Worm (Caenorhabditis elegans) whole organism, L3 larva: ENCODE measurements around the gene flr-4.
A peak's percentile ranks its signal among the peaks of the same experiment; 100 is the strongest.

ENCODE experiments used
- R02D3.7 ChIP-seq: fragments of 150-350 bp; optimal IDR thresholded peaks from 2 replicates; lab custom pipeline; 2014; ENCODE audit warnings: missing biosample characterization, missing genetic modification characterization
- ZK546.5 ChIP-seq: sonication (generic microtip); optimal IDR thresholded peaks from 2 replicates; lab custom pipeline; 2017; ENCODE audit warnings: missing biosample characterization, missing genetic modification characterization
- aly-2 ChIP-seq: fragments of 150-350 bp; optimal IDR thresholded peaks from 2 replicates; lab custom pipeline; 2014; ENCODE audit warnings: missing biosample characterization, missing genetic modification characterization
- ama-1 ChIP-seq: fragments of 150-350 bp; optimal IDR thresholded peaks from 2 replicates; lab custom pipeline; 2018
- ceh-28 ChIP-seq: fragments of 150-350 bp; optimal IDR thresholded peaks from 2 replicates; lab custom pipeline; 2014; ENCODE audit warnings: missing biosample characterization, missing genetic modification reagents, missing genetic modification characterization
- ceh-9 ChIP-seq: sonication (generic microtip); optimal IDR thresholded peaks from 2 replicates; lab custom pipeline; 2018; ENCODE audit warnings: missing biosample characterization, missing genetic modification characterization
- daf-12 ChIP-seq: fragments of 150-350 bp; optimal IDR thresholded peaks from 2 replicates; lab custom pipeline; 2014; ENCODE audit warnings: missing biosample characterization, missing genetic modification reagents, missing genetic modification characterization
- egl-27 ChIP-seq: sonication (generic microtip); optimal IDR thresholded peaks from 4 replicates; lab custom pipeline; 2017; ENCODE audit warnings: missing biosample characterization, missing genetic modification reagents, missing genetic modification characterization
- egl-5 ChIP-seq: fragments of 150-350 bp; optimal IDR thresholded peaks from 2 replicates; lab custom pipeline; 2017; ENCODE audit warnings: missing biosample characterization, missing genetic modification reagents, missing genetic modification characterization, inconsistent platforms
- elt-1 ChIP-seq: fragments of 150-350 bp; optimal IDR thresholded peaks from 2 replicates; lab custom pipeline; 2014; ENCODE audit warnings: missing biosample characterization, missing genetic modification characterization
- elt-2 ChIP-seq: sonication (generic microtip); optimal IDR thresholded peaks from 2 replicates; lab custom pipeline; 2016; ENCODE audit warnings: missing genetic modification reagents, mild to moderate bottlenecking, missing genetic modification characterization, missing compliant biosample characterization
- elt-3 ChIP-seq, 3 experiments: fragments of 150-350 bp in 1 of 3; sonication (generic microtip) in 2 of 3; optimal IDR thresholded peaks; 2 replicates in 2 of 3; 4 replicates in 1 of 3; lab custom pipeline; 2014 to 2017; ENCODE audit warnings: missing biosample characterization in 3 of 3, missing genetic modification characterization in 3 of 3
- eor-1 ChIP-seq, 2 experiments: fragments of 150-350 bp; optimal IDR thresholded peaks; 2 replicates each; lab custom pipeline; 2014 to 2018; ENCODE audit warnings: missing biosample characterization in 2 of 2, missing genetic modification characterization in 2 of 2
- fos-1 ChIP-seq: fragments of 150-350 bp; optimal IDR thresholded peaks from 2 replicates; lab custom pipeline; 2014; ENCODE audit warnings: missing biosample characterization, missing genetic modification characterization
- jun-1 ChIP-seq: fragments of 150-350 bp; optimal IDR thresholded peaks from 2 replicates; lab custom pipeline; 2014; ENCODE audit warnings: missing biosample characterization, missing genetic modification reagents, missing genetic modification characterization
- lin-15B ChIP-seq: fragments of 150-350 bp; optimal IDR thresholded peaks from 2 replicates; lab custom pipeline; 2014; ENCODE audit warnings: missing biosample characterization, missing genetic modification characterization
- lin-39 ChIP-seq: fragments of 150-350 bp; optimal IDR thresholded peaks from 2 replicates; lab custom pipeline; 2018; ENCODE audit warnings: missing biosample characterization, missing genetic modification reagents, missing genetic modification characterization
- lsy-12 ChIP-seq: sonication (generic microtip); optimal IDR thresholded peaks from 2 replicates; lab custom pipeline; 2016; ENCODE audit warnings: mild to moderate bottlenecking, missing genetic modification characterization, missing compliant biosample characterization
- mdl-1 ChIP-seq: fragments of 150-350 bp; optimal IDR thresholded peaks from 2 replicates; lab custom pipeline; 2014; ENCODE audit warnings: missing biosample characterization, missing genetic modification characterization
- mml-1 ChIP-seq: fragments of 150-350 bp; sonication (generic microtip); optimal IDR thresholded peaks from 3 replicates; lab custom pipeline; 2014; ENCODE audit warnings: missing biosample characterization, missing genetic modification characterization
- nhr-11 ChIP-seq: fragments of 150-350 bp; optimal IDR thresholded peaks from 2 replicates; lab custom pipeline; 2014; ENCODE audit warnings: missing biosample characterization, missing genetic modification characterization
- nhr-23 ChIP-seq: fragments of 150-350 bp; optimal IDR thresholded peaks from 2 replicates; lab custom pipeline; 2014; ENCODE audit warnings: missing biosample characterization, missing genetic modification reagents, missing genetic modification characterization
- nhr-237 ChIP-seq: fragments of 150-350 bp; optimal IDR thresholded peaks from 2 replicates; lab custom pipeline; 2014; ENCODE audit warnings: missing biosample characterization, missing genetic modification characterization
- nhr-25 ChIP-seq: sonication (generic microtip); optimal IDR thresholded peaks from 2 replicates; lab custom pipeline; 2017; ENCODE audit warnings: missing biosample characterization, missing genetic modification characterization
- nhr-43 ChIP-seq: sonication (generic microtip); optimal IDR thresholded peaks from 2 replicates; lab custom pipeline; 2016; ENCODE audit warnings: mild to moderate bottlenecking, missing genetic modification characterization, missing compliant biosample characterization; ENCODE audit not compliant: poor library complexity, severe bottlenecking
- nhr-76 ChIP-seq: fragments of 150-350 bp; sonication (generic microtip); optimal IDR thresholded peaks from 5 replicates; lab custom pipeline; 2014; ENCODE audit warnings: missing biosample characterization, missing genetic modification characterization
- nhr-77 ChIP-seq: fragments of 150-350 bp; optimal IDR thresholded peaks from 2 replicates; lab custom pipeline; 2014; ENCODE audit warnings: missing biosample characterization, missing genetic modification characterization
- pqm-1 ChIP-seq: fragments of 150-350 bp; optimal IDR thresholded peaks from 2 replicates; lab custom pipeline; 2017; ENCODE audit warnings: missing biosample characterization, missing genetic modification characterization, inconsistent platforms
- sea-2 ChIP-seq: fragments of 150-350 bp; sonication (generic microtip); optimal IDR thresholded peaks from 4 replicates; lab custom pipeline; 2014; ENCODE audit warnings: missing biosample characterization, missing genetic modification reagents, missing genetic modification characterization
- skn-1 ChIP-seq: fragments of 150-350 bp; optimal IDR thresholded peaks from 2 replicates; lab custom pipeline; 2014; ENCODE audit warnings: missing biosample characterization, missing genetic modification characterization
- snpc-4 ChIP-seq: fragments of 150-350 bp; optimal IDR thresholded peaks from 2 replicates; lab custom pipeline; 2014; ENCODE audit warnings: missing biosample characterization, missing genetic modification characterization
- tbx-2 ChIP-seq: sonication (generic microtip); optimal IDR thresholded peaks from 2 replicates; lab custom pipeline; 2016; ENCODE audit warnings: mild to moderate bottlenecking, missing genetic modification characterization, missing compliant biosample characterization
- unc-39 ChIP-seq: sonication (generic microtip); optimal IDR thresholded peaks from 4 replicates; lab custom pipeline; 2017; ENCODE audit warnings: missing biosample characterization, missing genetic modification characterization
- zag-1 ChIP-seq: fragments of 150-350 bp; optimal IDR thresholded peaks from 2 replicates; lab custom pipeline; 2014; ENCODE audit warnings: missing biosample characterization, missing genetic modification characterization

The flr-4 gene

DNA sequence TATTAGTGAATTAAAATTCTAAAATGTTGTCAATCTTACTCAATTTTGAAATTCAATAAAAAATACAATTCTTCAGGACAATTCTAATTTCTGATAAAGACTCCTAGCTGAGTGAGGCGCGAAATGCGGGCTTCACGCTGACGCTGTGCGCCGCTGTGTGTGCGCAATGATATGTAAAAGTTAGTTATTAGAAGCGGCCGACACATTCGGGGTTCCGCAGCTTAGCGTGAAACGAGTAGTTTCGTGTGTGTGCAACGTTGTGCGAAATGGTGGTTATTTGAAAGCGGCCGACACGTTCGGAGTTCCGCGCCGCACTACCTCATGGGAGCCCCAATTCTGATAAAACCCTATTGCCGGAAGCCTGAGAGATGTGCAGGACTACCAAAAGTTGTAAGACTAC is 14.0 kb upstream of the flr-4 start:
- TF ChIP-seq zag-1 (tag; lab: Kevin White, UChicago) = no peak
- no peak for TF ChIP-seq snpc-4
- TF ChIP-seq nhr-237 (tag; lab: Kevin White, UChicago) = no peak
- no peak for TF ChIP-seq eor-1 (tag; optimal IDR thresholded peaks at IDR 0.05; lab: Kevin White, UChicago)
- no peak for TF ChIP-seq elt-3 (tag; optimal IDR thresholded peaks at IDR 0.05; lab: Kevin White, UChicago)
- TF ChIP-seq nhr-43 (tag; lab: Kevin White, UChicago) = no peak
- no peak for TF ChIP-seq fos-1
- TF ChIP-seq mml-1 (tag; lab: Kevin White, UChicago) = no peak
- TF ChIP-seq lin-15B (tag; lab: Kevin White, UChicago) = no peak
- TF ChIP-seq aly-2 (tag; lab: Kevin White, UChicago) = no peak
- TF ChIP-seq sea-2 = no peak
- no peak for TF ChIP-seq nhr-76 (tag; lab: Kevin White, UChicago)
- TF ChIP-seq ama-1 (lab: Kevin White, UChicago) = no peak
- no peak for TF ChIP-seq tbx-2 (tag; lab: Kevin White, UChicago)
- TF ChIP-seq R02D3.7 (tag; lab: Kevin White, UChicago) = no peak
- no peak for TF ChIP-seq nhr-11 (tag; lab: Kevin White, UChicago)
- TF ChIP-seq nhr-77 (tag; lab: Kevin White, UChicago) = no peak
- TF ChIP-seq, all 47 proteins: peak for 0

DNA sequence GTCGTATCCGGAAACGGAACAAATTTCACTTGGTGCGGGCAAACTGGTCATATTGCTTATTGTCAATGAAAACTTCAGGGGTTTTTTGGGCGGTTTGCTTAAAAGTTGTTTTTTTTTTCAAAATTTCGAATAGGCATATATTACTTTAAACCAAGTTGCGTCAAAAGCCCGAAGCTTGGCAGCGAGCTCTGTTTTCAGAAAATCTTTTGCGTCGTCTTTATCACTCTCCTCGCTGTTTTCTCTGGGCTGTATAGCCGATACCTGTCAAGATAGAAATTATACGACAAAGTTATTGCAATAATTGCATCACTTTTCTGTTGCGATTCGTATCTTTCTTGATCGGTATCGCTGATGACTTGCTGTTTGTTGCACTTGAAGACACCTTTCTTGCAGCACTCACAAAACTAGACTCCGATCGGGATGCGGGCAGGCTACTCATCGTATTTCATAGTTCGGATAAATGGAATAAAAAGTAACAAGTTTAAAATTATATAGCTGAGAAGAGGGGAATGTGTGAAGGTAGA is 13.1 kb upstream of the flr-4 start, which contains the start of the genes H40L08.3 and H40L08.9:
Gene H40L08.3 (minus strand): TSS at position 51 of the 524 bp plus-strand sequence.
Gene H40L08.9 (minus strand): TSS at position 439 of the 524 bp plus-strand sequence.
- TF ChIP-seq nhr-43 (tag; lab: Kevin White, UChicago) = peak; percentile 42
- TF ChIP-seq nhr-25 (tag; lab: Kevin White, UChicago) = peak; percentile 44
- TF ChIP-seq elt-1 = no peak
- TF ChIP-seq jun-1 (tag; lab: Kevin White, UChicago) = peak; percentile 12
- TF ChIP-seq lsy-12 = peak; percentile 11
- TF ChIP-seq ama-1 (lab: Kevin White, UChicago) = peak; percentile 97
- TF ChIP-seq elt-3 (tag; optimal IDR thresholded peaks at IDR 0.05; lab: Kevin White, UChicago) = peak in 2 of 3 experiments; percentile 7 to 54
- no peak for TF ChIP-seq mdl-1
- peak; percentile 7 for TF ChIP-seq nhr-23
- TF ChIP-seq, all 47 proteins: peak for 7

DNA sequence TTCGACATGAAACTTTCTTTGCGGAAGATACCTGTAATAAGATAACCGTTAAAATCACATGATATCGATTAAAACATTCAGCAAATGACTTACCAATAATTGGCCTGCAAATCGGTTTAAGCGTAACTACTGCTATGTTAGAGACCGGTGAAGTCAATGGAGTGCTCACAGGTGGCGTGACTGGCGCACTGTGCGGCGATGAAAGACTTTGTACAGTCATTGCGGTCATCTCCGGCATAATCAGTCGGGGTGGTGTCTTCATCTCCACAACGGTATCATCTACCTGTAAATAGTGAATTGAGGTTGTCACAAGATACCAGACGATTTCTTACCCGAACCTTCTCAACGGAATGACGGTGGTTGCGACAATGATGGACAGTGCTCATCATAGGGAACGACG is 12.3 kb upstream of the flr-4 start:
- TF ChIP-seq nhr-77 (tag; lab: Kevin White, UChicago) (no peak), elt-3 (tag; optimal IDR thresholded peaks at IDR 0.05; lab: Kevin White, UChicago) (peak in 1 of 3 experiments; percentile 64), ama-1 (lab: Kevin White, UChicago) (peak; percentile 75)

DNA sequence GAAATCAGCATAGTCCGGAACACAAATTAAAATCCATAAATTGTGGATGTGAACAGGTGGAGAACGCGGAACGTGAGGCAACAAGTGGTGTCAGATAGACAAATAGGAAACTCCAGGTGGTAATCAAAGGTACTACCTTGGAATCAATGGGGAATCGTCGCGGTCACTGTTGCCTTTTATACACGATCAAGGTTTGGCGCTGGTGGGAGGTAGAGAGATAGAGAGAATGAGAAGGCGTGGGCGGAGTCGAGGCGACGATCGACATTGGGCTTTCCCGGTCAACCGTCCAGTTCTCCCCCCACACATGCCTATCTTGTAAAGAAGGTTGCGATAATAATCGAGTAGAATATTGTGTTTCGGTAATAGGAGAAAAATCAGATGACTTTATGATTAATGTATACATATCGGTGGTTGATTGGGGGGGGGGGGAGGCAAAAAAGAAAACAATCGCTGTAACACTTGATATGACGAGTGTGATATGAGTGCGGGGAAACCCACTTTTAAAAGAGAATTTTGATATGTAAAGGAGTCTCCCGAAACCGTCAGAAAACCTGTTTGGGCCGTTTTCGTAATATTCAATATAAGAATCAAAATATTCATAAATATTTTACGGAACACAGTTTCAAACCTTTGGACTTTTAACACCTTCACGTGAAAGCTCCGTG is 11.5 kb upstream of the flr-4 start, which contains the start of the genes H40L08.8, H40L08.2 and H40L08.7:
Gene H40L08.8 (minus strand): TSS at position 37 of the 665 bp plus-strand sequence.
Gene H40L08.2 (minus strand): TSS at position 148 of the 665 bp plus-strand sequence.
Gene H40L08.7 (minus strand): TSS at position 148 of the 665 bp plus-strand sequence.
- TF ChIP-seq elt-3 (tag; optimal IDR thresholded peaks at IDR 0.05; lab: Kevin White, UChicago) = peak in 1 of 3 experiments; percentile 43
- TF ChIP-seq mml-1 (tag; lab: Kevin White, UChicago) = no peak
- TF ChIP-seq skn-1 (tag; lab: Kevin White, UChicago) = no peak
- TF ChIP-seq nhr-23 = peak; percentile 79
- TF ChIP-seq ceh-28 (tag; lab: Kevin White, UChicago) = peak; percentile 6
- TF ChIP-seq nhr-43 (tag; lab: Kevin White, UChicago) = peak; percentile 61
- peak; percentile 77 for TF ChIP-seq nhr-25 (tag; lab: Kevin White, UChicago)
- TF ChIP-seq egl-27 (tag; lab: Kevin White, UChicago) = no peak
- peak; percentile 90 for TF ChIP-seq ama-1 (lab: Kevin White, UChicago)
- TF ChIP-seq daf-12 (tag; lab: Kevin White, UChicago) = no peak
- TF ChIP-seq zag-1 (tag; lab: Kevin White, UChicago) = no peak
- TF ChIP-seq elt-2 (tag; lab: Kevin White, UChicago) = no peak
- no peak for TF ChIP-seq nhr-237 (tag; lab: Kevin White, UChicago)
- TF ChIP-seq lin-15B (tag; lab: Kevin White, UChicago) = no peak
- TF ChIP-seq egl-5 = no peak
- no peak for TF ChIP-seq aly-2 (tag; lab: Kevin White, UChicago)
- TF ChIP-seq unc-39 (tag; lab: Kevin White, UChicago) = no peak
- no peak for TF ChIP-seq jun-1 (tag; lab: Kevin White, UChicago)
- peak; percentile 30 for TF ChIP-seq elt-1
- no peak for TF ChIP-seq ZK546.5 (tag; lab: Kevin White, UChicago)
- no peak for TF ChIP-seq nhr-77 (tag; lab: Kevin White, UChicago)
- TF ChIP-seq lin-39 = peak; percentile 0
- TF ChIP-seq snpc-4 = peak; percentile 5
- no peak for TF ChIP-seq pqm-1 (tag; lab: Kevin White, UChicago)
- no peak for TF ChIP-seq ceh-9
- no peak for TF ChIP-seq eor-1 (tag; optimal IDR thresholded peaks at IDR 0.05; lab: Kevin White, UChicago)
- TF ChIP-seq, all 47 proteins: peak for 9
